Worm (Caenorhabditis elegans) whole organism, dauer: ENCODE data around the gene ttr-53.

Experiments used
- unc-62 ChIP-seq: sonication (generic microtip); optimal IDR thresholded peaks from 2 replicates; lab custom pipeline; 2017; ENCODE audit warnings: missing biosample characterization, missing genetic modification reagents, missing genetic modification characterization

The ttr-53 gene

DNA sequence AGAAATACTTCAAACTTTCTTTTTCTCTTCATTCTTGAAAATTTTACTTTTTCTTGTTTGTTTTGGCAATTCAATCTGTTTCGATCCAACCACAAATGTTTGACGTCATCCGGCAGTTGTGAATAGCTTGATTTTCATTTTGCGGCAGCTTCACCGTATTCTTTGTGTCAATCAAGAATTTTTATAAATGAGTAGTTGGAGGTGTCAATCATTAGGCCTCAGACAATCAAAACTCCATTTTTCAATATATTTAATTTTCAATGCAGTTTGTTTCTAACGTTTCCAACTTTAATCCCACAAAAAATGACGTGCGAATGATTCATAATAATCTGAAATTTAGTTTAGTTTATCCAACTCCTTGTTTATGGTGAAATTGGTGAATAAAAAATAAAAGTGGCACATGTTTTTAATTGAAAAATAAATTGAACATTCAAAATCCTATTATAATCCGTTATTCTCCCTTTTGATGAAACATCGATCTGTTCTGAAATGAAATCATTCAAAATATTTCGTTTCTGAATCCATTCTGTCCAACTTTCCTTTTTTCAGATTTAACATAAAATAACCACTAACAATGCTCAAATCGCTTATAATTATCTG lies at the start of gene ttr-53:
Gene ttr-53, plus strand, starts transcription at position 550 of the 600 bp plus-strand sequence.
- no peak for TF ChIP-seq unc-62 (GFP tag; lab: Kevin White, UChicago)

DNA sequence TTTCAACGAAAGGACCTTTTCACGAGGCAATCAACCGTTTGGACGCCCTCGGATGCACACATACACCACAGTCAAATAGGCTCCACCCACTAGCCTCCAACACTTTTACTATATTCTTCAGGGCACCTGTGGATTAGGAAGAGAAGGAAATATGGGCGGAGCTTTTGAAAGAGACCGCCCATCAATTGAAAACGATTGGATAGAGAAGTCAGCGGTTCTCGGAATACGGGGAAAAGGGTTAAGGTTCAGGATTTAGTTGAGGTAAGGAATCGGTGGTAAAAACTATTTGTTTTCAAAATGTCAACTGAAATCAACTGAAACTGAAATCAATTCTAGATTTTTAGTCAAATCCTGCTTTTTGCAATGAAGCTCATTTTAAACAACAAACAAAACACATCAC lies 47.4 kb upstream of the ttr-53 start, which contains the start of gene egl-38:
Gene egl-38, minus strand, starts transcription at position 101 of the 400 bp plus-strand sequence.
- no peak for TF ChIP-seq unc-62 (GFP tag; lab: Kevin White, UChicago)

ce11 chrIV:10110870-10111269 lies 47.0 kb upstream of the ttr-53 start:
- no peak for TF ChIP-seq unc-62 (GFP tag; lab: Kevin White, UChicago)

DNA sequence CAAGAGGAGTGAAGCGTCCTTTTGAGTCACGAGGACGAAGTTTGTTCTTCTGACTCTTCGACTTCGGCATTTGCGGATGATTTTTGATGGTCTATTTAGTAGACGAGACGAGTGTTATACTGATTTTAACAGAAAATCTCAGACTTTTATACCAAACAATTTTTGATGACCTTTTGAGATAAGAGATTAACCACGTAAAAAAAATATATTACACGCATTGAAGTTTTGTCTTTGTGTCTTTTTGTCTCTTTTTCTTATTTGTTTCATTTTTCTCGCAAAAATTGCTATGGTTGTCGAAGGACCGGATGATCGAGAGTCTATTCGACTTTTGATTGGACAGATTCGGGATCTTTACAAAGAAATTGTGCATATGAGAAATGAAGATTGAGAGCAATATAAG lies 46.4 kb upstream of the ttr-53 start, which contains the start of gene spch-1:
Gene spch-1, minus strand, starts transcription at position 101 of the 400 bp plus-strand sequence.
- TF ChIP-seq unc-62 (GFP tag; lab: Kevin White, UChicago), result no peak

DNA sequence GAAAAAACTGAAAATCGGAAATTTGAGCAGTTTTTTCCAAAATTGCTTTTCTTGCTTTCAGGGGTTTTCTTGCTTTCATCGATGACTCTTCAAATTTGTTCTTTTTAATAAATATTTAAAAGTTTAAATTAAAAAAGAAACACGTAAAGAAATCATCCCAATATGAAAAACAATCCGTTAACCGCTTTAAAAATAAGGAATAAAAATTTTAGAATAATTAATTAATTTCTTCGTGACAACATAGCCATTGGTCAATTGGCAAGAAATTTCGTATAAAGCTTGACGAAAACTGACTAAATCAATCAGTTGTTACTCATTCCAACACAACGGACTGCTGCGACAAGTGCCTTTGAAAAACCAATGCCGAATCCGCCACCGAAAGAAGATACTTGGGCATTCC lies 45.3 kb upstream of the ttr-53 start, which contains the start of gene nsph-3.2:
Gene nsph-3.2, plus strand, starts transcription at position 301 of the 400 bp plus-strand sequence.
- TF ChIP-seq unc-62 (GFP tag; lab: Kevin White, UChicago), result no peak

ce11 chrIV:10115142-10115541 lies 42.7 kb upstream of the ttr-53 start, which contains the start of gene C04G2.10:
Gene C04G2.10, plus strand, starts transcription at chrIV:10115442.
- TF ChIP-seq unc-62 (GFP tag; lab: Kevin White, UChicago), result no peak

DNA sequence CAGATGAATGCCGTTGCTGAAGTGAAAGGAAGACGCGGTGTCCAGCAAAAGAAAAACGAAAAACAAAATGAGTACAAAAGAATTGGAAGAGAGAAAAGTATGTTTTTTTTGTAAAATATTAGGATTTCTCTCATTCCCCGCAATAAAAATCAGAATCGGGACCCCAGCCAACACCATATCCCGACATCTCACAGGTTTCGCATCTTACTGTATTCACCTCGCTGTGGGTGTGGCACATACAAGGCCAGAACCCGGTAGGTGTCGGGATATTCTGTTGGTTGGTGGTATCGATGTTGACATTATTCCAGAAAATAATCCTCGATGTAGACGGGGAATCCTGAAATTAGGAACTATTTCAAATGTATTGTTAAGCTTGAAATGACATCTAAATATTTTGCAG lies 41.1 kb upstream of the ttr-53 start:
- TF ChIP-seq unc-62 (GFP tag; lab: Kevin White, UChicago), result no peak

DNA sequence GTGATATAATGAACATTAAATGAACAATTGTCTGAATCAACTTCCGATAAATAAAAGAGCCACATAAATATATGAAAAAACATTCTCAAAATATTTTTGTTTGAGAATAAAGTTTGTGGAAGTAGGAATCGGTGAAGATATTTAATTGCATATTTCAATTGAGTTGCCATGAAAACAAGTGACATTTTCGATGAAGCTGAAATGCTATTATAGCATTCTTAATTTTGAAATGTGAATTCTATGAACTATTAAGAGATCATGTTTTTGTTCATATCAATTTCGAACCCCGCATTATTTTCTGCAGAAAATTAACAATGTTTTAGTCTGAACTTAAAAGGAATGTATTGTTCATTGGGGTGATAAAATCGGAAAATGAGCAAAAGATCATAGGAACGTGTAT lies 35.6 kb upstream of the ttr-53 start, which contains the start of gene irld-21:
Gene irld-21, minus strand, starts transcription at position 101 of the 400 bp plus-strand sequence.
- TF ChIP-seq unc-62 (GFP tag; lab: Kevin White, UChicago), result no peak

ce11 chrIV:10126544-10126943 lies 31.3 kb upstream of the ttr-53 start, which contains the start of gene ctf-18:
Gene ctf-18, minus strand, starts transcription at chrIV:10126644.
- TF ChIP-seq unc-62 (GFP tag; lab: Kevin White, UChicago), result no peak

ce11 chrIV:10128446-10128845 lies 29.4 kb upstream of the ttr-53 start:
- TF ChIP-seq unc-62 (GFP tag; lab: Kevin White, UChicago), result no peak

DNA sequence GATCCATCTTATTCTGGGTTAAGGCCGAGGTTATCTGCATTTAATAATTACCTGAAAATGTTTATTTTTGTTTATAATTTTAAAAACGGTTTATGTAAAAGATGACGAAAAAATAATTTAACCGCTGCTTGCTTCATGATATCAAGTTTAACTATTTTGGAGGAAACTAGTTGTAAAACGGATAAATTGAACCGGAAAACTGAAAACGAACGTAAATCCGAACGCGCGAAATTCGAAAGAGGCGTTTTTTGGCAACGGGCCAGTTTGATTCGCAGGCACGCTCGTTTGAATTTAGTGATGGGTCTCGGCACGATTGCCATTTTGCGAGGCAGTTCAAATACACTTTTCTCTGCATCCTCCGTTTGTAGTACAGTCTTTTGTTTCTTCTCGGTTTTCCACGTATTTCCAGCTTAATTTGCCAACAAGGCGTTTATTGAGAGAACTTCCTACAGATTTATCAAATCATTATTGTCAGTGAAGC lies 28.9 kb upstream of the ttr-53 start, which contains the start of the genes gtbp-1 and K08F4.3:
Gene gtbp-1, minus strand, starts transcription at position 51 of the 481 bp plus-strand sequence.
Gene K08F4.3, plus strand, starts transcription at position 352 of the 481 bp plus-strand sequence.
- TF ChIP-seq unc-62 (GFP tag; lab: Kevin White, UChicago), result no peak

DNA sequence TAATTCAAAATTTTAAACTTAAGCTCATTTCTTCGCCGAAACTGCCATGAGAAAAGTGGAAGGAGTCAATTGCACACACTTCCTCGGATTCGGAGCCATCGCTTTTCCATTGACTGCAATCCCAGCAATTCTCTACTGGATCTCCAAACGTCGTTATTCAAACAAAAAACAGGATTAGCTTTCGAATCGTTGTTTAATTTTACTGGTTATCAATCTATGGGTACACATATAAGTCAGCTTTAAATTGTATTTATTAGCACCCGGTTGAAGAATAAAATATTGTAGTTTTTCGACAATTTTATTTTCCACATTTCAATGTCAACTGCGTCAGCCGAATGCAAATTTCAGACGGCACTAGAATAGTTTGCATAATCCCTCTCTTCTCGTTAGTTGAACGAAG lies 27.9 kb upstream of the ttr-53 start, which contains the start of gene glt-3:
Gene glt-3, plus strand, starts transcription at position 301 of the 400 bp plus-strand sequence.
- no peak for TF ChIP-seq unc-62 (GFP tag; lab: Kevin White, UChicago)

ce11 chrIV:10135817-10136216 lies 22.0 kb upstream of the ttr-53 start, which contains the start of gene K08F4.5:
Gene K08F4.5, minus strand, starts transcription at chrIV:10135917.
- no peak for TF ChIP-seq unc-62 (GFP tag; lab: Kevin White, UChicago)

DNA sequence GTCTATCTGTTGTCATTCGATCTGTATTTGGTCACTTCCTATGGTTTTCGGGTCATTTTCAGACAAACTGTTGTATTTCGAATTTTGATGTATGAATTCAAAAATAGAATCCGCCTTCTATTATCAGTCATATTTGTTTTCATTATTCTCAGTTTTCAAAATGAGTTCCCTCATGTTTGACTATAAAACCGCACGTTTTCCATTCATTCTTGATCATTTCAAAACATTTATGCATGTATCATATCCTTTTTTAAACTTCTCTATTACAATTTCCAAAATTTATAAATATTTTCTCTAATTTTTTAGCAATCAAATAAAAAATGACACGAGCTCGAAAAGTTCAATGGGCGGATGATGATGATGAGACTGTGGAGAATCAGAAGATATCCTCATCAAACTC lies 20.0 kb upstream of the ttr-53 start, which contains the start of gene K08F4.12:
Gene K08F4.12, plus strand, starts transcription at position 301 of the 400 bp plus-strand sequence.
- no peak for TF ChIP-seq unc-62 (GFP tag; lab: Kevin White, UChicago)

- no peak for TF ChIP-seq unc-62 (GFP tag; lab: Kevin White, UChicago)
These were observed 17.7 kb upstream of the ttr-53 start, which contains the start of gene gst-3 for ce11 chrIV:10140143-10140542. Gene gst-3, minus strand, starts transcription at chrIV:10140243.

ce11 chrIV:10141930-10142505 lies 15.8 kb upstream of the ttr-53 start, which contains the start of the genes gst-2, gst-4 and dhs-12:
Gene gst-2, minus strand, starts transcription at chrIV:10142061.
Gene gst-4, plus strand, starts transcription at chrIV:10142225.
Gene dhs-12, plus strand, starts transcription at chrIV:10142455.
- no peak for TF ChIP-seq unc-62 (GFP tag; lab: Kevin White, UChicago)
